Fruit fly (Drosophila melanogaster) whole organism, wandering third instar larva: ENCODE results near the gene Fum3.

Experiments used
- Abd-B ChIP-seq: fragments of >200 bp; optimal IDR thresholded peaks from 2 replicates; lab custom pipeline; 2017; ENCODE audit warnings: missing biosample characterization, missing genetic modification characterization
- CG32264 ChIP-seq: fragments of 200-800 bp; sonication (Bioruptor generic); optimal IDR thresholded peaks from 2 replicates; lab custom pipeline; 2016; ENCODE audit warnings: missing biosample characterization, missing genetic modification characterization
- CG9705 ChIP-seq: fragments of 200-800 bp; sonication (Bioruptor generic); optimal IDR thresholded peaks from 2 replicates; lab custom pipeline; 2018; ENCODE audit warnings: missing biosample characterization, mild to moderate bottlenecking, missing genetic modification characterization
- Dfd ChIP-seq: fragments of >200 bp; optimal IDR thresholded peaks from 2 replicates; lab custom pipeline; 2017; ENCODE audit warnings: missing biosample characterization, missing genetic modification characterization
- Dif ChIP-seq: fragments of 200-275, 200-300 bp; sonication (Bioruptor generic); optimal IDR thresholded peaks from 2 replicates; lab custom pipeline; 2018; ENCODE audit warnings: missing biosample characterization, missing genetic modification characterization; ENCODE audit not compliant: partially characterized antibody
- GATAd ChIP-seq: sonication (Bioruptor generic); optimal IDR thresholded peaks from 2 replicates; lab custom pipeline; 2016; ENCODE audit warnings: missing biosample characterization, missing genetic modification characterization
- HLH106 ChIP-seq: fragments of 200-800 bp; optimal IDR thresholded peaks from 3 replicates; lab custom pipeline; 2019; ENCODE audit warnings: missing biosample characterization, mild to moderate bottlenecking, missing genetic modification characterization, moderate library complexity
- Hnf4 ChIP-seq: fragments of 200-800 bp; sonication (Bioruptor generic); optimal IDR thresholded peaks from 2 replicates; lab custom pipeline; 2016; ENCODE audit warnings: missing biosample characterization, mild to moderate bottlenecking, missing genetic modification characterization
- Hr83 ChIP-seq: fragments of 200-300 bp; sonication (Bioruptor generic); optimal IDR thresholded peaks from 2 replicates; lab custom pipeline; 2016; ENCODE audit warnings: missing biosample characterization, mild to moderate bottlenecking, missing genetic modification characterization, moderate library complexity; ENCODE audit not compliant: poor library complexity, severe bottlenecking
- Jra ChIP-seq: sonication (Bioruptor generic); optimal IDR thresholded peaks from 2 replicates; lab custom pipeline; 2016; ENCODE audit warnings: missing biosample characterization, missing genetic modification characterization
- Myc ChIP-seq: fragments of >200 bp; optimal IDR thresholded peaks from 2 replicates; lab custom pipeline; 2017
- OdsH ChIP-seq: fragments of 200-800 bp; sonication (Bioruptor generic); optimal IDR thresholded peaks from 2 replicates; lab custom pipeline; 2016; ENCODE audit warnings: missing biosample characterization, mild to moderate bottlenecking, missing genetic modification characterization
- Sp1 ChIP-seq: fragments of 200-800 bp; sonication (Bioruptor generic); optimal IDR thresholded peaks from 3 replicates; lab custom pipeline; 2019; ENCODE audit warnings: missing biosample characterization, mild to moderate bottlenecking, missing genetic modification characterization, moderate library complexity
- br ChIP-seq: fragments of 200-800 bp; sonication (Bioruptor generic); optimal IDR thresholded peaks from 2 replicates; lab custom pipeline; 2016; ENCODE audit warnings: missing biosample characterization, missing genetic modification characterization
- brk ChIP-seq: fragments of 200-800 bp; sonication (Bioruptor generic); optimal IDR thresholded peaks from 2 replicates; lab custom pipeline; 2016; ENCODE audit warnings: missing biosample characterization, mild to moderate bottlenecking, missing genetic modification characterization
- dl ChIP-seq, 2 experiments: fragments of 175-275, 200-275 bp in 1 of 2; fragments of 200-275 bp in 1 of 2; sonication (Bioruptor generic); optimal IDR thresholded peaks; lab custom pipeline; 2018; ENCODE audit warnings: mild to moderate bottlenecking in 2 of 2, missing biosample characterization in 2 of 2, missing genetic modification characterization in 2 of 2, moderate library complexity in 2 of 2; ENCODE audit not compliant: partially characterized antibody in 2 of 2, insufficient read depth in 1 of 2
- dmrt93B ChIP-seq: fragments of 200-800 bp; sonication (Bioruptor generic); optimal IDR thresholded peaks from 2 replicates; lab custom pipeline; 2018; ENCODE audit warnings: missing biosample characterization, mild to moderate bottlenecking, missing genetic modification characterization
- dsf ChIP-seq: sonication (Bioruptor generic); optimal IDR thresholded peaks from 2 replicates; lab custom pipeline; 2016; ENCODE audit warnings: missing biosample characterization, missing genetic modification characterization, borderline replicate concordance
- ey ChIP-seq: fragments of 200-800 bp; sonication (Bioruptor generic); optimal IDR thresholded peaks from 2 replicates; lab custom pipeline; 2016; ENCODE audit warnings: missing biosample characterization, missing genetic modification characterization
- foxo ChIP-seq, 2 experiments: fragments of 200-800 bp; sonication (Bioruptor generic); optimal IDR thresholded peaks; 2 replicates in 1 of 2; 3 replicates in 1 of 2; lab custom pipeline; 2016 to 2017; ENCODE audit warnings: missing biosample characterization in 2 of 2, missing genetic modification characterization in 2 of 2
- fru ChIP-seq: fragments of 200-800 bp; sonication (Bioruptor generic); optimal IDR thresholded peaks from 3 replicates; lab custom pipeline; 2016; ENCODE audit warnings: missing biosample characterization, mild to moderate bottlenecking, missing genetic modification characterization
- h ChIP-seq: fragments of 200-800 bp; sonication (Bioruptor generic); optimal IDR thresholded peaks from 3 replicates; lab custom pipeline; 2016; ENCODE audit warnings: missing biosample characterization, mild to moderate bottlenecking, missing genetic modification characterization
- lola ChIP-seq: fragments of >200 bp; optimal IDR thresholded peaks from 2 replicates; lab custom pipeline; 2017; ENCODE audit warnings: missing biosample characterization, missing genetic modification characterization
- pan ChIP-seq: fragments of >200 bp; optimal IDR thresholded peaks from 2 replicates; lab custom pipeline; 2017
- psq ChIP-seq: fragments of 200-800 bp; sonication (Bioruptor generic); optimal IDR thresholded peaks from 3 replicates; lab custom pipeline; 2017; ENCODE audit warnings: missing biosample characterization, mild to moderate bottlenecking, missing genetic modification characterization, moderate library complexity
- rgr ChIP-seq: fragments of 200-800 bp; sonication (Bioruptor generic); optimal IDR thresholded peaks from 3 replicates; lab custom pipeline; 2016; ENCODE audit warnings: missing biosample characterization, mild to moderate bottlenecking, missing genetic modification characterization
- sv ChIP-seq: fragments of 200-800 bp; sonication (Bioruptor generic); optimal IDR thresholded peaks from 3 replicates; lab custom pipeline; 2016; ENCODE audit warnings: missing biosample characterization, missing genetic modification characterization
- tai ChIP-seq: sonication (Bioruptor generic); optimal IDR thresholded peaks from 2 replicates; lab custom pipeline; 2016; ENCODE audit warnings: missing biosample characterization, missing genetic modification characterization
- usp ChIP-seq: fragments of >200 bp; optimal IDR thresholded peaks from 2 replicates; lab custom pipeline; 2017; ENCODE audit warnings: missing biosample characterization, missing genetic modification characterization
- woc ChIP-seq: sonication (Bioruptor generic); optimal IDR thresholded peaks from 2 replicates; lab custom pipeline; 2016; ENCODE audit warnings: missing biosample characterization, mild to moderate bottlenecking, missing genetic modification characterization

The Fum3 gene

dm6 chr3L:11454461-11454860, 11.2 kb downstream of the Fum3 start:
- TF ChIP-seq Hr83 (GFP tag; lab: Kevin White, UChicago) (no peak), Sp1 (GFP tag; lab: Kevin White, UChicago) (no peak), dsf (GFP tag; lab: Kevin White, UChicago) (no peak), usp (GFP tag; lab: Kevin White, UChicago) (no peak), sv (GFP tag; lab: Kevin White, UChicago) (no peak), Myc (lab: Kevin White, UChicago) (no peak), brk (no peak), Hnf4 (GFP tag; lab: Kevin White, UChicago) (no peak), OdsH (no peak), dl (GFP tag; optimal IDR thresholded peaks at IDR 0.05; lab: Kevin White, UChicago; ENCODE audit: insufficient read depth in 1 of 2, partially characterized antibody in 2 of 2) (no peak), pan (lab: Kevin White, UChicago) (no peak)

- TF ChIP-seq CG9705 (GFP tag; lab: Kevin White, UChicago) (no peak), Jra (GFP tag; lab: Kevin White, UChicago) (no peak), Abd-B (no peak), fru (GFP tag; lab: Kevin White, UChicago) (no peak), dl (GFP tag; optimal IDR thresholded peaks at IDR 0.05; lab: Kevin White, UChicago; ENCODE audit: insufficient read depth in 1 of 2, partially characterized antibody in 2 of 2) (no peak), Dfd (GFP tag; lab: Kevin White, UChicago) (no peak), h (GFP tag; lab: Kevin White, UChicago) (no peak), tai (no peak), CG32264 (no peak), dsf (GFP tag; lab: Kevin White, UChicago) (no peak), lola (GFP tag; lab: Kevin White, UChicago) (no peak)
- TF ChIP-seq, all 38 proteins: peak for 0
These were observed 15.1 kb downstream of the Fum3 start for dm6 chr3L:11450535-11450934.

- TF ChIP-seq ey (GFP tag; lab: Kevin White, UChicago), result peak; percentile 2
- TF ChIP-seq h (GFP tag; lab: Kevin White, UChicago), result peak; percentile 2
- TF ChIP-seq GATAd (GFP tag; lab: Kevin White, UChicago), result no peak
- peak; percentile 23 for TF ChIP-seq sv (GFP tag; lab: Kevin White, UChicago)
- TF ChIP-seq foxo (GFP tag; optimal IDR thresholded peaks at IDR 0.05; lab: Kevin White, UChicago), result no peak
- TF ChIP-seq fru (GFP tag; lab: Kevin White, UChicago), result no peak
- TF ChIP-seq dmrt93B, result no peak
- TF ChIP-seq Hnf4 (GFP tag; lab: Kevin White, UChicago), result no peak
These were observed 16.7 kb downstream of the Fum3 start for dm6 chr3L:11448935-11449334.

dm6 chr3L:11448349-11448748, 17.3 kb downstream of the Fum3 start:
- TF ChIP-seq CG32264, result no peak
- no peak for TF ChIP-seq foxo (GFP tag; optimal IDR thresholded peaks at IDR 0.05; lab: Kevin White, UChicago)
- no peak for TF ChIP-seq Dif
- TF ChIP-seq CG9705 (GFP tag; lab: Kevin White, UChicago), result no peak
- TF ChIP-seq Hnf4 (GFP tag; lab: Kevin White, UChicago), result no peak
- no peak for TF ChIP-seq HLH106 (tag; lab: Kevin White, UChicago)
- no peak for TF ChIP-seq dl (GFP tag; optimal IDR thresholded peaks at IDR 0.05; lab: Kevin White, UChicago; ENCODE audit: insufficient read depth in 1 of 2, partially characterized antibody in 2 of 2)
- no peak for TF ChIP-seq fru (GFP tag; lab: Kevin White, UChicago)
- no peak for TF ChIP-seq Sp1 (GFP tag; lab: Kevin White, UChicago)
- no peak for TF ChIP-seq rgr (GFP tag; lab: Kevin White, UChicago)
- no peak for TF ChIP-seq Hr83 (GFP tag; lab: Kevin White, UChicago)
- TF ChIP-seq sv (GFP tag; lab: Kevin White, UChicago), result no peak
- no peak for TF ChIP-seq Jra (GFP tag; lab: Kevin White, UChicago)
- TF ChIP-seq dsf (GFP tag; lab: Kevin White, UChicago), result no peak
- TF ChIP-seq tai, result no peak
- TF ChIP-seq brk, result no peak
- no peak for TF ChIP-seq h (GFP tag; lab: Kevin White, UChicago)
- no peak for TF ChIP-seq psq (GFP tag; lab: Kevin White, UChicago)
- TF ChIP-seq OdsH, result no peak

DNA sequence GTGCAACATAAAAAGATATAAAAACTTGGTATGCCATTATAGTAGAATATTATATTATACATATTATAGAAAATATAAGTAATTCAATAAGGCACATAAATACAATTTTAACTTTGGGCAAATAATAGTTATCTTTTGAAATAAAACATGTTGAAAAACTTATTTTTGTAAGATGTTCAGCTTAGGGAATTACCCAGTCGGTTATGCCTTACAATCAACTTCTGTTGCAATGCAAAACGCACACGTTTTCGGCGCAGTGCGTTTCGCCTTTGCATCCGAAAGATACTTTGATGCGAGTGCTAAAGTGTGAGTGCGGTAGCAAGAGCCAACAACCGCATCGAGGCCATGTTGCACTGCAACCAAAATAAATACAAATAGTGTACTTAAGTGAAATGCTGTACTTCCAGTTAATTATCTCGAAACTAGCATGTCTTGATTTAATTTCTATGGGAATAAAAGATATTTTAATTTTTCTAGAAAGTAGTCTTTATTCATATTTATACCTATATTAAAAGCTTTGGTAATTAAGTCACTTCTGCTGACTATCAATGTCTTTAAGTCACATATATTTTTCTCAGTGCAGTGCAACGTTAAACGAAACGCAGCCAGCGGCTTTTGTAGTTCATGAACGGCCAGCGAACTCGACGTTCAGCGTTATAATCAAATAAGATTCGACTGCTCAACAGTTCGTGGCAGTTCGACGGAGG, 18.5 kb downstream of the Fum3 start:
- TF ChIP-seq brk (no peak), pan (lab: Kevin White, UChicago) (no peak), CG9705 (GFP tag; lab: Kevin White, UChicago) (peak; percentile 12), OdsH (peak; percentile 6), dmrt93B (peak; percentile 2), Hnf4 (GFP tag; lab: Kevin White, UChicago) (peak; percentile 20), br (GFP tag; lab: Kevin White, UChicago) (peak; percentile 66), h (GFP tag; lab: Kevin White, UChicago) (peak; percentile 72), woc (GFP tag; lab: Kevin White, UChicago) (peak; percentile 52), Dif (no peak), ey (GFP tag; lab: Kevin White, UChicago) (peak; percentile 44), fru (GFP tag; lab: Kevin White, UChicago) (peak; percentile 77), dsf (GFP tag; lab: Kevin White, UChicago) (no peak), foxo (GFP tag; optimal IDR thresholded peaks at IDR 0.05; lab: Kevin White, UChicago) (peak in 1 of 2 experiments; percentile 53), Sp1 (GFP tag; lab: Kevin White, UChicago) (peak; percentile 35), rgr (GFP tag; lab: Kevin White, UChicago) (peak; percentile 24), usp (GFP tag; lab: Kevin White, UChicago) (no peak), HLH106 (tag; lab: Kevin White, UChicago) (peak; percentile 71)
